Fruit fly (Drosophila melanogaster) whole organism, embryonic: ENCODE data around the gene CG42579.

Source experiments
- Antp ChIP-seq: fragments of 200-800 bp; sonication (Bioruptor generic); optimal IDR thresholded peaks from 3 replicates; lab custom pipeline; 2016; ENCODE audit warnings: missing biosample characterization, missing genetic modification characterization
- Atf6 ChIP-seq: fragments of 200-800 bp; sonication (Bioruptor generic); IDR thresholded peaks from 2 replicates; pipeline ENCODE4 v1.3.6; 2022; ENCODE audit warnings: missing biosample characterization, missing genetic modification characterization
- BtbVII ChIP-seq: fragments of 200-800 bp; sonication (Bioruptor generic); optimal IDR thresholded peaks from 3 replicates; lab custom pipeline; 2017; ENCODE audit warnings: missing biosample characterization, mild to moderate bottlenecking, missing genetic modification characterization
- CG11093 ChIP-seq: fragments of 200-800 bp; sonication (Bioruptor generic); IDR thresholded peaks from 3 replicates; pipeline ENCODE4 v1.3.6; 2022; ENCODE audit warnings: missing biosample characterization, missing genetic modification characterization
- CG11456 ChIP-seq: fragments of 200-800 bp; sonication (Bioruptor generic); IDR thresholded peaks from 3 replicates; pipeline ENCODE4 v1.3.6; 2022; ENCODE audit warnings: missing biosample characterization, missing genetic modification characterization
- CG12744 ChIP-seq: fragments of 200-800 bp; sonication (Bioruptor generic); optimal IDR thresholded peaks from 2 replicates; lab custom pipeline; 2016; ENCODE audit warnings: missing biosample characterization, missing genetic modification characterization
- CG14441 ChIP-seq: fragments of 200-800 bp; sonication (Bioruptor generic); IDR thresholded peaks from 2 replicates; pipeline ENCODE4 v1.3.6; 2022; ENCODE audit warnings: missing biosample characterization, missing genetic modification characterization
- CG14710 ChIP-seq: fragments of 200-800 bp; sonication (Bioruptor generic); optimal IDR thresholded peaks from 3 replicates; lab custom pipeline; 2019; ENCODE audit warnings: missing biosample characterization, mild to moderate bottlenecking, missing genetic modification characterization, moderate library complexity
- CG1603 ChIP-seq: fragments of 200-800 bp; sonication (Bioruptor generic); optimal IDR thresholded peaks from 2 replicates; lab custom pipeline; 2019; ENCODE audit warnings: missing biosample characterization, mild to moderate bottlenecking, missing genetic modification characterization, moderate library complexity
- CG1647 ChIP-seq: fragments of 200-800 bp; sonication (Bioruptor generic); optimal IDR thresholded peaks from 3 replicates; lab custom pipeline; 2016; ENCODE audit warnings: missing biosample characterization, missing genetic modification characterization
- CG17912 ChIP-seq: fragments of 200-800 bp; sonication (Bioruptor generic); optimal IDR thresholded peaks from 2 replicates; lab custom pipeline; 2018; ENCODE audit warnings: missing biosample characterization, mild to moderate bottlenecking, missing genetic modification characterization
- CG18619 ChIP-seq: fragments of 200-800 bp; sonication (Bioruptor generic); optimal IDR thresholded peaks from 3 replicates; lab custom pipeline; 2017; ENCODE audit warnings: missing biosample characterization, mild to moderate bottlenecking, missing genetic modification characterization
- CG2120 ChIP-seq: fragments of 200-800 bp; sonication (Bioruptor generic); optimal IDR thresholded peaks from 3 replicates; lab custom pipeline; 2016; ENCODE audit warnings: missing biosample characterization, missing genetic modification characterization
- CG2129 ChIP-seq: fragments of 200-800 bp; sonication (Bioruptor generic); IDR thresholded peaks from 2 replicates; pipeline ENCODE4 v1.3.6; 2022; ENCODE audit warnings: missing biosample characterization, missing genetic modification characterization; ENCODE audit not compliant: partially characterized antibody
- CG30431 ChIP-seq: fragments of 200-800 bp; sonication (Bioruptor generic); optimal IDR thresholded peaks from 2 replicates; lab custom pipeline; 2017; ENCODE audit warnings: missing biosample characterization, missing genetic modification characterization
- CG3065 ChIP-seq: fragments of 200-800 bp; sonication (Bioruptor generic); optimal IDR thresholded peaks from 2 replicates; lab custom pipeline; 2016; ENCODE audit warnings: missing biosample characterization, missing genetic modification characterization
- CG3838 ChIP-seq: fragments of 200-800 bp; sonication (Bioruptor generic); optimal IDR thresholded peaks from 3 replicates; lab custom pipeline; 2016; ENCODE audit warnings: missing biosample characterization, missing genetic modification characterization
- CG4328 ChIP-seq: fragments of 200-800 bp; sonication (Bioruptor generic); optimal IDR thresholded peaks from 3 replicates; lab custom pipeline; 2017; ENCODE audit warnings: missing biosample characterization, missing genetic modification reagents, missing genetic modification characterization
- CG5245 ChIP-seq: fragments of 200-800 bp; sonication (Bioruptor generic); optimal IDR thresholded peaks from 3 replicates; lab custom pipeline; 2016; ENCODE audit warnings: missing biosample characterization, missing genetic modification characterization
- CG7556 ChIP-seq: fragments of 200-800 bp; sonication (Bioruptor generic); optimal IDR thresholded peaks from 2 replicates; lab custom pipeline; 2017; ENCODE audit warnings: missing biosample characterization, mild to moderate bottlenecking, missing genetic modification characterization
- HHEX ChIP-seq: fragments of 200-800 bp; sonication (Bioruptor generic); optimal IDR thresholded peaks from 3 replicates; lab custom pipeline; 2017; ENCODE audit warnings: missing biosample characterization, mild to moderate bottlenecking, missing genetic modification characterization, missing genetic modification reagents
- HLH3B ChIP-seq: fragments of 200-800 bp; sonication (Bioruptor generic); IDR thresholded peaks from 2 replicates; pipeline ENCODE4 v1.3.6; 2022; ENCODE audit warnings: missing biosample characterization, missing genetic modification characterization
- HLH4C ChIP-seq: fragments of 200-800 bp; sonication (Bioruptor generic); IDR thresholded peaks from 3 replicates; pipeline ENCODE4 v1.3.6; 2022; ENCODE audit warnings: missing biosample characterization, missing genetic modification characterization; ENCODE audit not compliant: partially characterized antibody
- Hmx ChIP-seq: fragments of 200-800 bp; sonication (Bioruptor generic); optimal IDR thresholded peaks from 2 replicates; lab custom pipeline; 2016; ENCODE audit warnings: missing biosample characterization, missing genetic modification characterization
- Hr3 ChIP-seq: fragments of 200-800 bp; sonication (Bioruptor generic); optimal IDR thresholded peaks from 3 replicates; lab custom pipeline; 2016; ENCODE audit warnings: missing biosample characterization, missing genetic modification characterization
- Hr51 ChIP-seq, 2 experiments: fragments of 200-800 bp; sonication (Bioruptor generic); optimal IDR thresholded peaks; 2 replicates in 1 of 2; 3 replicates in 1 of 2; lab custom pipeline; 2016 to 2018; ENCODE audit warnings: missing biosample characterization in 2 of 2, missing genetic modification characterization in 2 of 2, mild to moderate bottlenecking in 1 of 2, moderate library complexity in 1 of 2
- Jarid2 ChIP-seq: fragments of 200-800 bp; sonication (Bioruptor generic); optimal IDR thresholded peaks from 3 replicates; lab custom pipeline; 2017; ENCODE audit warnings: mild to moderate bottlenecking, missing biosample characterization, missing genetic modification reagents, missing genetic modification characterization
- Nf-YA ChIP-seq: fragments of 200-800 bp; sonication (Bioruptor generic); IDR thresholded peaks from 2 replicates; pipeline ENCODE4 v1.3.6; 2022; ENCODE audit warnings: missing biosample characterization, missing genetic modification characterization
- Nf-YB ChIP-seq: fragments of 200-800 bp; sonication (Bioruptor generic); optimal IDR thresholded peaks from 3 replicates; lab custom pipeline; 2019; ENCODE audit warnings: missing biosample characterization, mild to moderate bottlenecking, missing genetic modification characterization, moderate library complexity
- Nf-YC ChIP-seq: fragments of 200-800 bp; optimal IDR thresholded peaks from 3 replicates; lab custom pipeline; 2019; ENCODE audit warnings: missing biosample characterization, mild to moderate bottlenecking, missing genetic modification characterization, moderate library complexity
- Stat92E ChIP-seq, 3 experiments: fragments of >200 bp in 2 of 3; fragments of 200-800 bp in 1 of 3; sonication (Bioruptor generic) in 1 of 3; optimal IDR thresholded peaks; 2 replicates each; lab custom pipeline; 2017 to 2019; ENCODE audit warnings: missing biosample characterization in 3 of 3, missing genetic modification characterization in 3 of 3, mild to moderate bottlenecking in 1 of 3, moderate library complexity in 1 of 3
- Vsx1 ChIP-seq: fragments of 200-800 bp; sonication (Bioruptor generic); optimal IDR thresholded peaks from 2 replicates; lab custom pipeline; 2017; ENCODE audit warnings: missing biosample characterization, mild to moderate bottlenecking, missing genetic modification characterization, missing genetic modification reagents
- al ChIP-seq: fragments of 200-800 bp; sonication (Bioruptor generic); IDR thresholded peaks from 2 replicates; pipeline ENCODE4 v1.3.6; 2022; ENCODE audit warnings: missing biosample characterization, missing genetic modification characterization
- chif ChIP-seq, 2 experiments: fragments of 200-800 bp; sonication (Bioruptor generic); optimal IDR thresholded peaks; 3 replicates each; lab custom pipeline; 2016; ENCODE audit warnings: missing biosample characterization in 2 of 2, missing genetic modification characterization in 2 of 2
- chinmo ChIP-seq: fragments of 200-800 bp; sonication (Bioruptor generic); IDR thresholded peaks from 4 replicates; pipeline ENCODE4 v1.3.6; 2022; ENCODE audit warnings: missing biosample characterization, missing genetic modification characterization; ENCODE audit not compliant: partially characterized antibody
- chn ChIP-seq: fragments of 200-800 bp; sonication (Bioruptor generic); optimal IDR thresholded peaks from 2 replicates; lab custom pipeline; 2016; ENCODE audit warnings: missing biosample characterization, missing genetic modification characterization
- crp ChIP-seq, 2 experiments: fragments of 200-800 bp; sonication (Bioruptor generic); optimal IDR thresholded peaks; 2 replicates in 1 of 2; 3 replicates in 1 of 2; lab custom pipeline; 2017; ENCODE audit warnings: missing biosample characterization in 2 of 2, missing genetic modification characterization in 2 of 2, mild to moderate bottlenecking in 1 of 2, moderate library complexity in 1 of 2
- da ChIP-seq: fragments of 200-800 bp; sonication (Bioruptor generic); optimal IDR thresholded peaks from 2 replicates; lab custom pipeline; 2016; ENCODE audit warnings: missing biosample characterization, missing genetic modification characterization
- fd102C ChIP-seq: fragments of 200-800 bp; sonication (Bioruptor generic); optimal IDR thresholded peaks from 2 replicates; lab custom pipeline; 2018; ENCODE audit warnings: missing biosample characterization, mild to moderate bottlenecking, missing genetic modification characterization, moderate library complexity
- ftz-f1 ChIP-seq: fragments of 200-800 bp; sonication (Bioruptor generic); optimal IDR thresholded peaks from 2 replicates; lab custom pipeline; 2016; ENCODE audit warnings: missing biosample characterization, missing genetic modification characterization
- grau ChIP-seq: fragments of 200-800 bp; optimal IDR thresholded peaks from 3 replicates; lab custom pipeline; 2019; ENCODE audit warnings: missing biosample characterization, mild to moderate bottlenecking, missing genetic modification characterization, moderate library complexity
- ham ChIP-seq: fragments of 200-800 bp; sonication (Bioruptor generic); IDR thresholded peaks from 2 replicates; pipeline ENCODE4 v1.3.6; 2022; ENCODE audit warnings: missing biosample characterization, missing genetic modification characterization
- hbn ChIP-seq: fragments of 200-800 bp; sonication (Bioruptor generic); IDR thresholded peaks from 2 replicates; pipeline ENCODE4 v1.3.6; 2022; ENCODE audit warnings: missing biosample characterization, missing genetic modification characterization; ENCODE audit not compliant: partially characterized antibody
- hkb ChIP-seq, 2 experiments: fragments of 200-800 bp in 1 of 2; fragments of >200 bp in 1 of 2; sonication (Bioruptor generic) in 1 of 2; IDR thresholded peaks in 1 of 2; optimal IDR thresholded peaks in 1 of 2; 2 replicates each; pipeline versions ENCODE4 v1.3.6 to Lab custom; 2017 to 2022; ENCODE audit warnings: missing biosample characterization in 1 of 2, missing genetic modification characterization in 1 of 2
- knrl ChIP-seq: fragments of 200-800 bp; sonication (Bioruptor generic); IDR thresholded peaks from 3 replicates; pipeline ENCODE4 v1.3.6; 2022; ENCODE audit warnings: missing biosample characterization, missing genetic modification characterization; ENCODE audit not compliant: partially characterized antibody
- odd ChIP-seq: fragments of 200-800 bp; sonication (Bioruptor generic); optimal IDR thresholded peaks from 2 replicates; lab custom pipeline; 2017; ENCODE audit warnings: missing biosample characterization, mild to moderate bottlenecking, missing genetic modification characterization
- psq ChIP-seq: fragments of 200-800 bp; sonication (Bioruptor generic); optimal IDR thresholded peaks from 2 replicates; lab custom pipeline; 2017; ENCODE audit warnings: missing biosample characterization, missing genetic modification characterization
- so ChIP-seq: fragments of 200-800 bp; sonication (Bioruptor generic); IDR thresholded peaks from 3 replicates; pipeline ENCODE4 v1.3.6; 2022; ENCODE audit warnings: missing biosample characterization, missing genetic modification characterization
- tup ChIP-seq: fragments of 200-800 bp; sonication (Bioruptor generic); optimal IDR thresholded peaks from 2 replicates; lab custom pipeline; 2016; ENCODE audit warnings: missing biosample characterization, mild to moderate bottlenecking, missing genetic modification characterization, moderate library complexity
- wdn ChIP-seq: fragments of 200-800 bp; sonication (Bioruptor generic); IDR thresholded peaks from 2 replicates; pipeline ENCODE4 v1.3.6; 2022; ENCODE audit warnings: missing biosample characterization, missing genetic modification characterization

The CG42579 gene

dm6 chrX:20519049-20519448, 8.4 kb upstream of the CG42579 start (continued):
- no peak for TF ChIP-seq fd102C (GFP tag; lab: Kevin White, UChicago)
- TF ChIP-seq wdn (GFP tag; lab: Robert Waterston, UW): no peak
- TF ChIP-seq CG1647 (GFP tag; lab: Kevin White, UChicago): no peak
- peak; percentile 42; the same call in 1 of the 2 replicates for TF ChIP-seq HLH3B (GFP tag; lab: Robert Waterston, UW)
- no peak for TF ChIP-seq CG1603 (tag; lab: Kevin White, UChicago)
- no peak for TF ChIP-seq Vsx1 (GFP tag; lab: Kevin White, UChicago)
- peak; percentile 35; the same call in 1 of the 2 replicates for TF ChIP-seq Atf6 (GFP tag; lab: Robert Waterston, UW)
- TF ChIP-seq HLH4C (GFP tag; lab: Robert Waterston, UW): no peak
- TF ChIP-seq da: no peak
- TF ChIP-seq hbn (GFP tag; lab: Robert Waterston, UW): no peak
- no peak for TF ChIP-seq CG30431
- TF ChIP-seq ham (GFP tag; lab: Robert Waterston, UW): no peak
- TF ChIP-seq so: no peak
- TF ChIP-seq CG17912 (GFP tag; lab: Kevin White, UChicago): no peak
- TF ChIP-seq Stat92E (GFP tag; optimal IDR thresholded peaks at IDR 0.05; lab: Kevin White, UChicago): no peak
- no peak for TF ChIP-seq CG14710 (tag; lab: Kevin White, UChicago)
- TF ChIP-seq ftz-f1 (GFP tag; lab: Kevin White, UChicago): no peak
- no peak for TF ChIP-seq tup
- TF ChIP-seq psq: no peak
- no peak for TF ChIP-seq Nf-YB (GFP tag; lab: Kevin White, UChicago)
- TF ChIP-seq hkb (optimal IDR thresholded peaks at IDR 0.05; lab: Kevin White, UChicago): no peak
- peak; percentile 72 for TF ChIP-seq hkb (GFP tag; IDR thresholded peaks at IDR 0.05; lab: Robert Waterston, UW)
- TF ChIP-seq CG5245 (GFP tag; lab: Kevin White, UChicago): peak; percentile 27
- TF ChIP-seq CG2129 (GFP tag; lab: Robert Waterston, UW): no peak
- TF ChIP-seq Antp (GFP tag; lab: Kevin White, UChicago): peak; percentile 24
- no peak for TF ChIP-seq CG11456
- TF ChIP-seq crp (GFP tag; optimal IDR thresholded peaks at IDR 0.05; lab: Kevin White, UChicago): no peak
- TF ChIP-seq CG11093 (GFP tag; lab: Robert Waterston, UW): 0 out of 3 replicates have a peak, but pooled peaks have one; percentile 38
- no peak for TF ChIP-seq chinmo (GFP tag; lab: Robert Waterston, UW)
- peak; percentile 43 for TF ChIP-seq CG2120 (GFP tag; lab: Kevin White, UChicago)
- TF ChIP-seq Nf-YC (tag; lab: Kevin White, UChicago): no peak
- peak; percentile 17 for TF ChIP-seq CG7556 (GFP tag; lab: Kevin White, UChicago)
- TF ChIP-seq BtbVII: no peak
- no peak for TF ChIP-seq Hmx (GFP tag; lab: Kevin White, UChicago)
- no peak for TF ChIP-seq CG12744 (GFP tag; lab: Kevin White, UChicago)
- TF ChIP-seq Hr51 (GFP tag; optimal IDR thresholded peaks at IDR 0.05; lab: Kevin White, UChicago): peak in 1 of 2 experiments; percentile 55
- TF ChIP-seq CG3838: no peak
- TF ChIP-seq chn: peak; percentile 5
- TF ChIP-seq Hr3: peak; percentile 50
- peak; percentile 60 for TF ChIP-seq CG14441 (GFP tag; lab: Robert Waterston, UW)
- TF ChIP-seq Jarid2 (GFP tag; lab: Kevin White, UChicago): no peak
- peak; percentile 22 for TF ChIP-seq HHEX (GFP tag; lab: Kevin White, UChicago)
- peak; percentile 52 for TF ChIP-seq grau
- no peak for TF ChIP-seq CG4328 (GFP tag; lab: Kevin White, UChicago)
- TF ChIP-seq Nf-YA (GFP tag; lab: Robert Waterston, UW): peak; percentile 40; the same call in 1 of the 2 replicates
- no peak for TF ChIP-seq al (GFP tag; lab: Robert Waterston, UW)
- no peak for TF ChIP-seq CG3065 (GFP tag; lab: Kevin White, UChicago)
- no peak for TF ChIP-seq odd
- TF ChIP-seq CG18619 (GFP tag; lab: Kevin White, UChicago): peak; percentile 8
- no peak for TF ChIP-seq knrl (GFP tag; lab: Robert Waterston, UW)
- TF ChIP-seq chif (GFP tag; optimal IDR thresholded peaks at IDR 0.05; lab: Kevin White, UChicago): peak; percentile 21 to 53
